Worm (Caenorhabditis elegans): ENCODE results near the gene ceh-10.

DNA sequence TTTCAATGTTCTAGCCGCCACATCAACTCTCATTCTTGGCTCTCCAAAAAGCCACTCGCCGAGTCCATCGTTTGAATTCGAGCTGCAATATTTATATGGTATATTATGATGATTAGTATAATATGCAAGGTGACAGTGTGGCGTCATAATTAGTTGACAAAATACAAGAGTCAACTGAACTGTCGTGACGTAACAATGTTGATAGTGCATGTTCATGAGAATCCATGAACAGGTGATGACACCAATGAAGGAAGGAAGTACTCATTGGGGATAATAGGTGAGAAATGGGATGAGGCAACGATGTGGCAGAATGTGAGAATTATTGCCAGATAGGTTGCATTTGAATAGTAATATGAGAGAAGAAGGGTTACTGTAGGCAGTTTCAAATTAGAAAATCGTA is 3.9 kb upstream of the ceh-10 start:
- no peak for TF ChIP-seq elt-3 (tag; optimal IDR thresholded peaks at IDR 0.05)
- no peak for TF ChIP-seq snpc-4 (tag; optimal IDR thresholded peaks at IDR 0.05)
- no peak for TF ChIP-seq nhr-25 (tag; optimal IDR thresholded peaks at IDR 0.05)
- no peak for TF ChIP-seq ztf-11 (tag; optimal IDR thresholded peaks at IDR 0.05)
- TF ChIP-seq jun-1 (tag; optimal IDR thresholded peaks at IDR 0.05), result no peak
- TF ChIP-seq aly-2 (tag; optimal IDR thresholded peaks at IDR 0.05), result no peak
- no peak for TF ChIP-seq ama-1 (optimal IDR thresholded peaks at IDR 0.05)
- no peak for TF ChIP-seq daf-12 (tag; optimal IDR thresholded peaks at IDR 0.05)
- no peak for TF ChIP-seq lin-15B (tag; optimal IDR thresholded peaks at IDR 0.05)
- no peak for TF ChIP-seq sea-2 (GFP tag; optimal IDR thresholded peaks at IDR 0.05)
